Worm (Caenorhabditis elegans) whole organism, late embryonic: ENCODE data around the gene srw-68.
"Not testable (repeated sequence)": the region's sequence is repeated elsewhere in the genome, so short reads cannot be mapped to it uniquely, and the experiment has no call there.

Experiments used
- ama-1 ChIP-seq: fragments of 150-350 bp; optimal IDR thresholded peaks from 2 replicates; lab custom pipeline; 2014
- ceh-6 ChIP-seq: fragments of 200-800 bp; sonication (Bioruptor generic); optimal IDR thresholded peaks from 2 replicates; lab custom pipeline; 2018; ENCODE audit warnings: mild to moderate bottlenecking, missing genetic modification characterization, missing compliant biosample characterization
- ets-4 ChIP-seq: sonication (generic microtip); optimal IDR thresholded peaks from 2 replicates; lab custom pipeline; 2016; ENCODE audit warnings: missing genetic modification characterization, missing compliant biosample characterization
- fkh-10 ChIP-seq: fragments of 150-350 bp; optimal IDR thresholded peaks from 2 replicates; lab custom pipeline; 2014; ENCODE audit warnings: missing biosample characterization, missing genetic modification reagents, missing genetic modification characterization
- nhr-11 ChIP-seq: fragments of 150-350 bp; optimal IDR thresholded peaks from 2 replicates; lab custom pipeline; 2014; ENCODE audit warnings: missing biosample characterization, missing genetic modification characterization
- odd-2 ChIP-seq: sonication (generic microtip); optimal IDR thresholded peaks from 2 replicates; lab custom pipeline; 2017; ENCODE audit warnings: antibody characterized with exemption, mild to moderate bottlenecking, missing genetic modification characterization, missing compliant biosample characterization
- ttx-3 ChIP-seq: sonication (generic microtip); optimal IDR thresholded peaks from 2 replicates; lab custom pipeline; 2016; ENCODE audit warnings: missing genetic modification reagents, missing genetic modification characterization, missing compliant biosample characterization

ce11 chrV:7443480-7443879 lies 17.0 kb upstream of the srw-68 start:
- TF ChIP-seq odd-2 (tag; lab: Kevin White, UChicago); ets-4 (tag; lab: Kevin White, UChicago); ama-1 (lab: Kevin White, UChicago); fkh-10 (GFP tag; lab: Kevin White, UChicago); nhr-11; ceh-6 (GFP tag; lab: Kevin White, UChicago); ttx-3 (tag; lab: Kevin White, UChicago): not testable (repeated sequence)
